Worm (Caenorhabditis elegans) whole organism, L1 larva: ENCODE data around the gene F58F9.3.

ENCODE experiments used
- elt-2 ChIP-seq: sonication (generic microtip); optimal IDR thresholded peaks from 2 replicates; lab custom pipeline; 2016; ENCODE audit warnings: missing genetic modification characterization, mild to moderate bottlenecking, inconsistent platforms, missing compliant biosample characterization, missing genetic modification reagents
- grh-1 ChIP-seq: fragments of 200-800 bp; sonication (Bioruptor generic); IDR thresholded peaks from 2 replicates; pipeline ENCODE4 v1.3.6; 2022; ENCODE audit warnings: missing genetic modification reagents, missing genetic modification characterization, missing compliant biosample characterization
- lir-3 ChIP-seq: sonication (generic microtip); optimal IDR thresholded peaks from 2 replicates; lab custom pipeline; 2016; ENCODE audit warnings: mild to moderate bottlenecking, missing genetic modification characterization, moderate library complexity, missing compliant biosample characterization; ENCODE audit not compliant: poor library complexity
- snpc-4 ChIP-seq: fragments of 150-350 bp; optimal IDR thresholded peaks from 2 replicates; lab custom pipeline; 2014; ENCODE audit warnings: missing biosample characterization, missing genetic modification characterization
- unc-130 ChIP-seq: fragments of 150-350 bp; optimal IDR thresholded peaks from 2 replicates; lab custom pipeline; 2017; ENCODE audit warnings: missing biosample characterization, missing genetic modification characterization, inconsistent platforms

DNA sequence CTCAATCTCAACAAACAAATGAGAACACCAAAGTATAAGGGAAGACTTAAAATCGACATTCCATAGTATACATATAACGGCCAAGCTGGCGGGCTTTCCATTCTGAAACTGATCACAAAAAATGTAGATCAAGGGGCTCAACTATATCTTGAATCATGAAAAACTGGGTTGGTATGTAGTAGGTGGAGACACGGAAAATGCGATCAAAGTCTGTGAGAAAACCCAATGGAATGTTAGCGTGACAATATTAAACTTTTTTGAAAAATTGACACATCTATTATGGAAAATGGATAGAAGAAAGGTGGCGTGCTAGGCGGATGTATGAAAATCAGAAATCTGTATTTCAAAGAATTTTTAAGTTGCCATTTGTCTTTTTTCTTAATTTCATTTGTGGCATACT, 30.2 kb downstream of the F58F9.3 start, which contains the start of gene srv-28:
- TF ChIP-seq grh-1 (GFP tag; lab: Robert Waterston, UW) (no peak), elt-2 (tag; lab: Kevin White, UChicago) (no peak), snpc-4 (tag; lab: Kevin White, UChicago) (no peak), unc-130 (tag; lab: Kevin White, UChicago) (no peak), lir-3 (tag; lab: Kevin White, UChicago) (no peak)
